Worm (Caenorhabditis elegans) whole organism, L4 larva: ENCODE data around the gene ltah-1.2.

Experiments
- D1046.2 ChIP-seq: fragments of 200-800 bp; sonication (Bioruptor generic); IDR thresholded peaks from 2 replicates; pipeline ENCODE4 v1.3.6; 2022; ENCODE audit warnings: missing genetic modification characterization, missing compliant biosample characterization
- F26F4.8 ChIP-seq: fragments of 200-800 bp; sonication (Bioruptor generic); conservative IDR thresholded peaks from 2 replicates; pipeline ENCODE4 v1.3.6; 2022; ENCODE audit warnings: missing genetic modification characterization, missing compliant biosample characterization
- F37D6.2 ChIP-seq: sonication (generic microtip); optimal IDR thresholded peaks from 2 replicates; lab custom pipeline; 2016; ENCODE audit warnings: mild to moderate bottlenecking, missing genetic modification characterization, missing compliant biosample characterization
- R02D3.7 ChIP-seq: fragments of 150-350 bp; sonication (generic microtip); optimal IDR thresholded peaks from 3 replicates; lab custom pipeline; 2014; ENCODE audit warnings: missing biosample characterization, missing genetic modification characterization
- T20F7.1 ChIP-seq: fragments of 200-800 bp; sonication (Bioruptor generic); optimal IDR thresholded peaks from 2 replicates; lab custom pipeline; 2018; ENCODE audit warnings: mild to moderate bottlenecking, missing genetic modification characterization, missing compliant biosample characterization
- T26A8.4 ChIP-seq: fragments of 200-800 bp; sonication (Bioruptor generic); IDR thresholded peaks from 2 replicates; pipeline ENCODE4 v1.3.6; 2022; ENCODE audit warnings: missing genetic modification characterization, missing compliant biosample characterization
- Y105C5A.15 ChIP-seq: fragments of 200-800 bp; sonication (Bioruptor generic); IDR thresholded peaks from 2 replicates; pipeline ENCODE4 v1.3.6; 2022; ENCODE audit warnings: missing genetic modification characterization, missing compliant biosample characterization
- Y75B8A.6 ChIP-seq: fragments of 200-800 bp; sonication (Bioruptor generic); IDR thresholded peaks from 2 replicates; pipeline ENCODE4 v1.3.6; 2022; ENCODE audit warnings: missing genetic modification reagents, missing genetic modification characterization, missing compliant biosample characterization
- ZK546.5 ChIP-seq, 2 experiments: sonication (generic microtip); optimal IDR thresholded peaks; 2 replicates each; lab custom pipeline; 2017; ENCODE audit warnings: missing biosample characterization in 2 of 2, missing genetic modification characterization in 2 of 2
- aha-1 ChIP-seq: fragments of 150-350 bp; peaks from one replicate; lab custom pipeline; 2014; ENCODE audit warnings: missing biosample characterization, missing genetic modification characterization
- aly-2 ChIP-seq: sonication (generic microtip); optimal IDR thresholded peaks from 2 replicates; lab custom pipeline; 2018; ENCODE audit warnings: missing biosample characterization, missing genetic modification characterization
- arid-1 ChIP-seq: fragments of 200-800 bp; sonication (Bioruptor generic); conservative IDR thresholded peaks from 2 replicates; pipeline ENCODE4 v1.3.6; 2022; ENCODE audit warnings: missing genetic modification reagents, missing genetic modification characterization, missing compliant biosample characterization
- ceh-20 ChIP-seq: fragments of 200-800 bp; sonication (Bioruptor generic); IDR thresholded peaks from 2 replicates; pipeline ENCODE4 v1.3.6; 2022; ENCODE audit warnings: missing genetic modification reagents, missing genetic modification characterization, missing compliant biosample characterization
- ceh-44 ChIP-seq: fragments of 200-800 bp; sonication (Bioruptor generic); IDR thresholded peaks from 2 replicates; pipeline ENCODE4 v1.3.6; 2022; ENCODE audit warnings: missing genetic modification reagents, missing genetic modification characterization, missing compliant biosample characterization
- daf-8 ChIP-seq: fragments of 200-800 bp; sonication (Bioruptor generic); IDR thresholded peaks from 2 replicates; pipeline ENCODE4 v1.3.6; 2022; ENCODE audit warnings: missing genetic modification characterization, missing compliant biosample characterization
- dmd-6 ChIP-seq: fragments of 200-800 bp; sonication (Bioruptor generic); IDR thresholded peaks from 2 replicates; pipeline ENCODE4 v1.3.6; 2022; ENCODE audit warnings: missing genetic modification reagents, missing genetic modification characterization, missing compliant biosample characterization
- dmd-8 ChIP-seq: fragments of 200-800 bp; sonication (Bioruptor generic); IDR thresholded peaks from 2 replicates; pipeline ENCODE4 v1.3.6; 2022; ENCODE audit warnings: missing genetic modification characterization, missing compliant biosample characterization
- duxl-1 ChIP-seq: sonication (generic microtip); optimal IDR thresholded peaks from 2 replicates; lab custom pipeline; 2016; ENCODE audit warnings: mild to moderate bottlenecking, missing genetic modification characterization, moderate library complexity, missing compliant biosample characterization; ENCODE audit not compliant: poor library complexity
- egl-27 ChIP-seq: sonication (generic microtip); optimal IDR thresholded peaks from 3 replicates; lab custom pipeline; 2017; ENCODE audit warnings: missing biosample characterization, missing genetic modification reagents, missing genetic modification characterization
- egl-43 ChIP-seq: fragments of 200-800 bp; sonication (Bioruptor generic); IDR thresholded peaks from 2 replicates; pipeline ENCODE4 v1.3.6; 2022; ENCODE audit warnings: missing genetic modification reagents, missing genetic modification characterization, missing compliant biosample characterization
- fos-1 ChIP-seq: fragments of 150-350 bp; optimal IDR thresholded peaks from 2 replicates; lab custom pipeline; 2014; ENCODE audit warnings: missing biosample characterization, missing genetic modification characterization
- hlh-30 ChIP-seq: sonication (generic microtip); optimal IDR thresholded peaks from 2 replicates; lab custom pipeline; 2017; ENCODE audit warnings: antibody characterized with exemption, mild to moderate bottlenecking, missing genetic modification characterization, missing compliant biosample characterization; ENCODE audit not compliant: insufficient read depth
- jun-1 ChIP-seq: fragments of 150-350 bp; optimal IDR thresholded peaks from 2 replicates; lab custom pipeline; 2014; ENCODE audit warnings: missing biosample characterization, missing genetic modification reagents, missing genetic modification characterization
- lin-13 ChIP-seq: fragments of 150-350 bp; optimal IDR thresholded peaks from 2 replicates; lab custom pipeline; 2014; ENCODE audit warnings: missing biosample characterization, missing genetic modification reagents, missing genetic modification characterization
- lin-38 ChIP-seq: fragments of 200-800 bp; sonication (Bioruptor generic); IDR thresholded peaks from 2 replicates; pipeline ENCODE4 v1.3.6; 2022; ENCODE audit warnings: missing genetic modification reagents, missing genetic modification characterization, missing compliant biosample characterization
- lir-3 ChIP-seq: sonication (generic microtip); optimal IDR thresholded peaks from 2 replicates; lab custom pipeline; 2016; ENCODE audit warnings: mild to moderate bottlenecking, missing genetic modification characterization, missing compliant biosample characterization
- lsy-2 ChIP-seq, 2 experiments: fragments of 150-350 bp in 1 of 2; sonication (generic microtip) in 1 of 2; optimal IDR thresholded peaks; 2 replicates each; lab custom pipeline; 2014 to 2017; ENCODE audit warnings: missing biosample characterization in 2 of 2, missing genetic modification characterization in 2 of 2
- madf-5 ChIP-seq, 2 experiments: fragments of 200-800 bp; sonication (Bioruptor generic); IDR thresholded peaks; 2 replicates each; pipeline ENCODE4 v1.3.6; 2022; ENCODE audit warnings: missing compliant biosample characterization in 2 of 2, missing genetic modification characterization in 2 of 2
- madf-9 ChIP-seq: fragments of 200-800 bp; sonication (Bioruptor generic); conservative IDR thresholded peaks from 2 replicates; pipeline ENCODE4 v1.3.6; 2022; ENCODE audit warnings: missing genetic modification reagents, missing genetic modification characterization, missing compliant biosample characterization
- mdl-1 ChIP-seq, 2 experiments: fragments of 150-350 bp in 1 of 2; sonication (generic microtip) in 1 of 2; optimal IDR thresholded peaks; 2 replicates each; lab custom pipeline; 2014 to 2017; ENCODE audit warnings: missing biosample characterization in 2 of 2, missing genetic modification characterization in 2 of 2
- mes-2 ChIP-seq: sonication (generic microtip); optimal IDR thresholded peaks from 2 replicates; lab custom pipeline; 2016; ENCODE audit warnings: missing genotype, mild to moderate bottlenecking, missing genetic modification characterization, missing compliant biosample characterization; ENCODE audit not compliant: poor library complexity, severe bottlenecking
- mxl-2 ChIP-seq: fragments of 200-800 bp; sonication (Bioruptor generic); conservative IDR thresholded peaks from 2 replicates; pipeline ENCODE4 v1.3.6; 2022; ENCODE audit warnings: missing genetic modification reagents, missing genetic modification characterization, missing compliant biosample characterization
- mxl-3 ChIP-seq: fragments of 200-800 bp; sonication (Bioruptor generic); optimal IDR thresholded peaks from 2 replicates; lab custom pipeline; 2018; ENCODE audit warnings: mild to moderate bottlenecking, missing genetic modification characterization, missing compliant biosample characterization
- nhr-10 ChIP-seq: fragments of 150-350 bp; optimal IDR thresholded peaks from 2 replicates; lab custom pipeline; 2014; ENCODE audit warnings: missing biosample characterization, missing genetic modification characterization
- nhr-237 ChIP-seq: sonication (generic microtip); optimal IDR thresholded peaks from 2 replicates; lab custom pipeline; 2017; ENCODE audit warnings: missing biosample characterization, missing genetic modification characterization
- nhr-25 ChIP-seq: sonication (generic microtip); optimal IDR thresholded peaks from 2 replicates; lab custom pipeline; 2017; ENCODE audit warnings: missing genetic modification characterization, mild to moderate bottlenecking, missing compliant biosample characterization, antibody characterized with exemption, moderate library complexity, borderline replicate concordance; ENCODE audit not compliant: insufficient read depth
- nhr-28 ChIP-seq: fragments of 150-350 bp; optimal IDR thresholded peaks from 2 replicates; lab custom pipeline; 2014; ENCODE audit warnings: missing biosample characterization, missing genetic modification characterization
- nhr-42 ChIP-seq: fragments of 200-800 bp; sonication (Bioruptor generic); IDR thresholded peaks from 2 replicates; pipeline ENCODE4 v1.3.6; 2022; ENCODE audit warnings: missing genetic modification characterization, missing compliant biosample characterization
- php-3 ChIP-seq: fragments of 200-800 bp; sonication (Bioruptor generic); IDR thresholded peaks from 2 replicates; pipeline ENCODE4 v1.3.6; 2022; ENCODE audit warnings: missing genetic modification reagents, missing genetic modification characterization, missing compliant biosample characterization
- pqm-1 ChIP-seq: sonication (generic microtip); optimal IDR thresholded peaks from 2 replicates; lab custom pipeline; 2017; ENCODE audit warnings: missing biosample characterization, missing genetic modification characterization
- rbr-2 ChIP-seq: sonication (generic microtip); optimal IDR thresholded peaks from 2 replicates; lab custom pipeline; 2016; ENCODE audit warnings: missing genotype, missing genetic modification characterization, missing compliant biosample characterization
- sdz-12 ChIP-seq: fragments of 200-800 bp; sonication (Bioruptor generic); optimal IDR thresholded peaks from 2 replicates; lab custom pipeline; 2018; ENCODE audit warnings: mild to moderate bottlenecking, missing genetic modification characterization, missing compliant biosample characterization
- set-16 ChIP-seq: fragments of 200-800 bp; sonication (Bioruptor generic); IDR thresholded peaks from 2 replicates; pipeline ENCODE4 v1.3.6; 2022; ENCODE audit warnings: missing genetic modification reagents, missing genetic modification characterization, missing compliant biosample characterization
- snpc-1.2 ChIP-seq: fragments of 200-800 bp; sonication (Bioruptor generic); IDR thresholded peaks from 2 replicates; pipeline ENCODE4 v1.3.6; 2022; ENCODE audit warnings: missing genetic modification reagents, missing genetic modification characterization, missing compliant biosample characterization
- tra-1 ChIP-seq: fragments of 200-800 bp; sonication (Bioruptor generic); IDR thresholded peaks from 2 replicates; pipeline ENCODE4 v1.3.6; 2022; ENCODE audit warnings: missing genetic modification reagents, missing genetic modification characterization, missing compliant biosample characterization
- unc-39 ChIP-seq: sonication (generic microtip); optimal IDR thresholded peaks from 2 replicates; lab custom pipeline; 2017; ENCODE audit warnings: missing biosample characterization, missing genetic modification characterization
- unc-62 ChIP-seq, 3 experiments: fragments of 150-350 bp in 1 of 3; sonication (generic microtip); optimal IDR thresholded peaks in 2 of 3; peaks in 1 of 3; 1 replicate in 1 of 3; 2 replicates in 2 of 3; lab custom pipeline; 2014 to 2017; ENCODE audit warnings: missing biosample characterization in 3 of 3, missing genetic modification characterization in 3 of 3, missing genetic modification reagents in 3 of 3, missing genotype in 1 of 3
- zfp-3 ChIP-seq: fragments of 200-800 bp; sonication (Bioruptor generic); conservative IDR thresholded peaks from 2 replicates; pipeline ENCODE4 v1.3.6; 2022; ENCODE audit warnings: missing genetic modification reagents, missing genetic modification characterization, missing compliant biosample characterization
- ztf-11 ChIP-seq: fragments of 150-350 bp; optimal IDR thresholded peaks from 2 replicates; lab custom pipeline; 2014; ENCODE audit warnings: missing biosample characterization, missing genetic modification characterization
- ztf-7 ChIP-seq: fragments of 150-350 bp; optimal IDR thresholded peaks from 2 replicates; lab custom pipeline; 2014; ENCODE audit warnings: missing biosample characterization, missing genetic modification characterization

ltah-1.2 gene

ce11 chrIV:3648634-3649240, 35.9 kb upstream of the ltah-1.2 start, which contains the start of gene CC8.2 (continued):
- TF ChIP-seq aha-1 (peak; percentile 71), mxl-2 (GFP tag; lab: Robert Waterston, UW) (peak; percentile 59; the same call in 1 of the 2 replicates), set-16 (GFP tag; lab: Robert Waterston, UW) (peak; percentile 81), nhr-28 (tag; lab: Kevin White, UChicago) (peak; percentile 61), ceh-44 (no peak), madf-9 (GFP tag; lab: Robert Waterston, UW) (no peak), R02D3.7 (tag; lab: Kevin White, UChicago) (no peak), mdl-1 (tag; optimal IDR thresholded peaks at IDR 0.05; lab: Kevin White, UChicago) (peak; percentile 44 to 62), Y105C5A.15 (no peak), F26F4.8 (GFP tag; lab: Robert Waterston, UW) (no peak), pqm-1 (tag; lab: Kevin White, UChicago) (no peak), lin-38 (GFP tag; lab: Robert Waterston, UW) (no peak; the same call in 1 of the 2 replicates), ztf-7 (tag; lab: Kevin White, UChicago) (no peak), php-3 (GFP tag; lab: Robert Waterston, UW) (peak; percentile 39; the same call in 1 of the 2 replicates), ZK546.5 (tag; optimal IDR thresholded peaks at IDR 0.05; lab: Kevin White, UChicago) (no peak), hlh-30 (peak; percentile 61), T20F7.1 (GFP tag; lab: Kevin White, UChicago) (no peak), fos-1 (tag; lab: Kevin White, UChicago) (no peak), lsy-2 (tag; optimal IDR thresholded peaks at IDR 0.05; lab: Kevin White, UChicago) (peak in 1 of 2 experiments; percentile 23), arid-1 (GFP tag; lab: Robert Waterston, UW) (0 out of 2 replicates have a peak, but pooled peaks have one; percentile 28), mes-2 (tag; lab: Kevin White, UChicago) (no peak), nhr-25 (tag; lab: Kevin White, UChicago) (no peak), tra-1 (GFP tag; lab: Robert Waterston, UW) (no peak), dmd-8 (GFP tag; lab: Robert Waterston, UW) (no peak), D1046.2 (GFP tag; lab: Robert Waterston, UW) (no peak), nhr-42 (GFP tag; lab: Robert Waterston, UW) (no peak), lin-13 (GFP tag; lab: Kevin White, UChicago) (peak; percentile 30), madf-5 (GFP tag; IDR thresholded peaks at IDR 0.05; lab: Robert Waterston, UW) (no peak), sdz-12 (GFP tag; lab: Kevin White, UChicago) (no peak), T26A8.4 (GFP tag; lab: Robert Waterston, UW) (no peak), egl-27 (tag; lab: Kevin White, UChicago) (no peak), unc-39 (tag; lab: Kevin White, UChicago) (no peak), dmd-6 (GFP tag; lab: Robert Waterston, UW) (peak; percentile 50; the same call in 1 of the 2 replicates), unc-62 (GFP tag; optimal IDR thresholded peaks at IDR 0.05 in 1 of 2; lab: Kevin White, UChicago) (peak in 1 of 2 experiments; percentile 95), unc-62 (tag; optimal IDR thresholded peaks at IDR 0.05; lab: Kevin White, UChicago) (no peak), mxl-3 (GFP tag; lab: Kevin White, UChicago) (peak; percentile 91), egl-43 (peak; percentile 55; the same call in 1 of the 2 replicates), rbr-2 (tag; lab: Kevin White, UChicago) (no peak), snpc-1.2 (GFP tag; lab: Robert Waterston, UW) (0 out of 2 replicates have a peak, but pooled peaks have one; percentile 7), ztf-11 (tag; lab: Kevin White, UChicago) (no peak), nhr-237 (tag; lab: Kevin White, UChicago) (no peak), nhr-10 (peak; percentile 49), duxl-1 (tag; lab: Kevin White, UChicago) (no peak), ceh-20 (GFP tag; lab: Robert Waterston, UW) (peak; percentile 48; the same call in 1 of the 2 replicates), lir-3 (tag; lab: Kevin White, UChicago) (no peak), zfp-3 (GFP tag; lab: Robert Waterston, UW) (no peak), jun-1 (tag; lab: Kevin White, UChicago) (no peak), F37D6.2 (no peak), aly-2 (tag; lab: Kevin White, UChicago) (no peak), Y75B8A.6 (GFP tag; lab: Robert Waterston, UW) (no peak), daf-8 (GFP tag; lab: Robert Waterston, UW) (no peak)
